Fruit fly (Drosophila melanogaster): ENCODE results near the gene scaf6.

The scaf6 gene

dm6 chr3L:17005415-17005796 lies 37.0 kb downstream of the scaf6 start:
- TF ChIP-seq CG10348 (GFP tag; IDR thresholded peaks at IDR 0.05) (no peak), CG17806 (tag; optimal IDR thresholded peaks at IDR 0.05) (no peak), CG8301 (tag; optimal IDR thresholded peaks at IDR 0.05) (no peak), Ets98B (GFP tag; IDR thresholded peaks at IDR 0.05) (no peak), CG14655 (GFP tag; optimal IDR thresholded peaks at IDR 0.05) (no peak), CG9948 (tag; optimal IDR thresholded peaks at IDR 0.05) (no peak), CG15710 (tag; optimal IDR thresholded peaks at IDR 0.05) (no peak), CG12605 (GFP tag; IDR thresholded peaks at IDR 0.05) (no peak), CG34367 (tag; optimal IDR thresholded peaks at IDR 0.05) (no peak), D1 (tag; optimal IDR thresholded peaks at IDR 0.05) (no peak), CG8159 (tag; optimal IDR thresholded peaks at IDR 0.05) (no peak), fd96Ca (GFP tag; IDR thresholded peaks at IDR 0.05) (no peak), EcR (GFP tag; optimal IDR thresholded peaks at IDR 0.05) (no peak), gl (tag; optimal IDR thresholded peaks at IDR 0.05) (no peak), CG13204 (GFP tag; optimal IDR thresholded peaks at IDR 0.05) (no peak), CG4496 (GFP tag; IDR thresholded peaks at IDR 0.05) (no peak), CG32121 (GFP tag; IDR thresholded peaks at IDR 0.05) (no peak), Snoo (tag; optimal IDR thresholded peaks at IDR 0.05) (no peak), rn (GFP tag; IDR thresholded peaks at IDR 0.05) (no peak)

- no peak for TF ChIP-seq CG8159 (tag; optimal IDR thresholded peaks at IDR 0.05)
- peak; percentile 24; the same call in 1 of the 3 replicates for TF ChIP-seq CG4496 (GFP tag; IDR thresholded peaks at IDR 0.05)
- no peak for TF ChIP-seq CG14655 (GFP tag; optimal IDR thresholded peaks at IDR 0.05)
- no peak for TF ChIP-seq Ets98B (GFP tag; IDR thresholded peaks at IDR 0.05)
- no peak for TF ChIP-seq CG13204 (GFP tag; optimal IDR thresholded peaks at IDR 0.05)
- TF ChIP-seq CG15710 (tag; optimal IDR thresholded peaks at IDR 0.05), result peak; percentile 30
- TF ChIP-seq CG9948 (tag; optimal IDR thresholded peaks at IDR 0.05), result no peak
- TF ChIP-seq CG17806 (tag; optimal IDR thresholded peaks at IDR 0.05), result peak; percentile 17
- 0 out of 2 replicates have a peak, but pooled peaks have one; percentile 20 for TF ChIP-seq CG10348 (GFP tag; IDR thresholded peaks at IDR 0.05)
- TF ChIP-seq CG32121 (GFP tag; IDR thresholded peaks at IDR 0.05), result no peak; the same call in 1 of the 2 replicates
- no peak for TF ChIP-seq D1 (tag; optimal IDR thresholded peaks at IDR 0.05)
- no peak for TF ChIP-seq gl (tag; optimal IDR thresholded peaks at IDR 0.05)
- TF ChIP-seq Pif1B (GFP tag; optimal IDR thresholded peaks at IDR 0.05), result no peak
- no peak for TF ChIP-seq Snoo (tag; optimal IDR thresholded peaks at IDR 0.05)
- TF ChIP-seq CG12605 (GFP tag; IDR thresholded peaks at IDR 0.05), result no peak
- no peak for TF ChIP-seq CG8301 (tag; optimal IDR thresholded peaks at IDR 0.05)
- TF ChIP-seq CG34367 (tag; optimal IDR thresholded peaks at IDR 0.05), result no peak
- no peak for TF ChIP-seq rn (GFP tag; IDR thresholded peaks at IDR 0.05)
- TF ChIP-seq EcR (GFP tag; optimal IDR thresholded peaks at IDR 0.05), result peak; percentile 37
- peak; percentile 46 for TF ChIP-seq Pif1A (GFP tag; optimal IDR thresholded peaks at IDR 0.05)
- 0 out of 3 replicates have a peak, but pooled peaks have one; percentile 64 for TF ChIP-seq fd96Ca (GFP tag; IDR thresholded peaks at IDR 0.05)
These were observed 37.5 kb downstream of the scaf6 start for dm6 chr3L:17004765-17005414.

- peak; percentile 70 for TF ChIP-seq gl (tag; optimal IDR thresholded peaks at IDR 0.05)
- TF ChIP-seq CG34367 (tag; optimal IDR thresholded peaks at IDR 0.05), result peak; percentile 93
- TF ChIP-seq Pif1A (GFP tag; optimal IDR thresholded peaks at IDR 0.05), result peak; percentile 84
- 0 out of 2 replicates have a peak, but pooled peaks have one; percentile 38 for TF ChIP-seq CG12605 (GFP tag; IDR thresholded peaks at IDR 0.05)
- peak; percentile 96 for TF ChIP-seq CG15710 (tag; optimal IDR thresholded peaks at IDR 0.05)
- TF ChIP-seq CG10348 (GFP tag; IDR thresholded peaks at IDR 0.05), result peak; percentile 75
- TF ChIP-seq Pif1B (GFP tag; optimal IDR thresholded peaks at IDR 0.05), result peak; percentile 84
- TF ChIP-seq CG14655 (GFP tag; optimal IDR thresholded peaks at IDR 0.05), result peak; percentile 89
- TF ChIP-seq CG32121 (GFP tag; IDR thresholded peaks at IDR 0.05), result peak; percentile 85
- peak; percentile 88 for TF ChIP-seq CG4496 (GFP tag; IDR thresholded peaks at IDR 0.05)
- TF ChIP-seq fd96Ca (GFP tag; IDR thresholded peaks at IDR 0.05), result peak; percentile 85
- TF ChIP-seq Ets98B (GFP tag; IDR thresholded peaks at IDR 0.05), result peak; percentile 71
- TF ChIP-seq CG8159 (tag; optimal IDR thresholded peaks at IDR 0.05), result peak; percentile 97
- peak; percentile 84 for TF ChIP-seq Snoo (tag; optimal IDR thresholded peaks at IDR 0.05)
- TF ChIP-seq rn (GFP tag; IDR thresholded peaks at IDR 0.05), result peak; percentile 76
- peak; percentile 71 for TF ChIP-seq D1 (tag; optimal IDR thresholded peaks at IDR 0.05)
- TF ChIP-seq CG13204 (GFP tag; optimal IDR thresholded peaks at IDR 0.05), result peak; percentile 90
- peak; percentile 85 for TF ChIP-seq CG9948 (tag; optimal IDR thresholded peaks at IDR 0.05)
- TF ChIP-seq CG17806 (tag; optimal IDR thresholded peaks at IDR 0.05), result peak; percentile 92
- TF ChIP-seq CG8301 (tag; optimal IDR thresholded peaks at IDR 0.05), result peak; percentile 85
- TF ChIP-seq EcR (GFP tag; optimal IDR thresholded peaks at IDR 0.05), result peak; percentile 76
These were observed 38.1 kb downstream of the scaf6 start for dm6 chr3L:17004218-17004759.

- 0 out of 3 replicates have a peak, but pooled peaks have one; percentile 25 for TF ChIP-seq CG4496 (GFP tag; IDR thresholded peaks at IDR 0.05)
- TF ChIP-seq Ets98B (GFP tag; IDR thresholded peaks at IDR 0.05), result no peak
These were observed 38.9 kb downstream of the scaf6 start for dm6 chr3L:17003251-17004171.
